Fruit fly (Drosophila melanogaster) whole organism, pupa: ENCODE data around the gene CG31784.

Experiments
- CG14655 ChIP-seq: fragments of 200-800 bp; sonication (Bioruptor generic); optimal IDR thresholded peaks from 3 replicates; lab custom pipeline; 2017; ENCODE audit warnings: mild to moderate bottlenecking, missing biosample characterization, missing genetic modification reagents, missing genetic modification characterization
- CG15710 ChIP-seq: fragments of 200-800 bp; sonication (Bioruptor generic); optimal IDR thresholded peaks from 2 replicates; lab custom pipeline; 2018; ENCODE audit warnings: missing biosample characterization, mild to moderate bottlenecking, missing genetic modification characterization, moderate library complexity
- CG17806 ChIP-seq: fragments of 200-800 bp; sonication (Bioruptor generic); optimal IDR thresholded peaks from 2 replicates; lab custom pipeline; 2018; ENCODE audit warnings: missing biosample characterization, mild to moderate bottlenecking, missing genetic modification characterization, moderate library complexity
- CG8159 ChIP-seq: fragments of 200-800 bp; sonication (Bioruptor generic); optimal IDR thresholded peaks from 3 replicates; lab custom pipeline; 2018; ENCODE audit warnings: missing biosample characterization, mild to moderate bottlenecking, missing genetic modification characterization, moderate library complexity
- CG8301 ChIP-seq: fragments of 200-800 bp; sonication (Bioruptor generic); optimal IDR thresholded peaks from 2 replicates; lab custom pipeline; 2018; ENCODE audit warnings: missing biosample characterization, mild to moderate bottlenecking, missing genetic modification characterization
- CG9948 ChIP-seq: fragments of 200-800 bp; sonication (Bioruptor generic); optimal IDR thresholded peaks from 2 replicates; lab custom pipeline; 2018; ENCODE audit warnings: missing biosample characterization, mild to moderate bottlenecking, missing genetic modification characterization, moderate library complexity
- Pif1A ChIP-seq: fragments of 200-800 bp; sonication (Bioruptor generic); optimal IDR thresholded peaks from 3 replicates; lab custom pipeline; 2016; ENCODE audit warnings: missing biosample characterization, missing genetic modification characterization
- gl ChIP-seq: fragments of 200-800 bp; sonication (Bioruptor generic); optimal IDR thresholded peaks from 2 replicates; lab custom pipeline; 2018; ENCODE audit warnings: missing biosample characterization, mild to moderate bottlenecking, missing genetic modification characterization
- rn ChIP-seq: fragments of 200-800 bp; sonication (Bioruptor generic); IDR thresholded peaks from 2 replicates; pipeline ENCODE4 v1.3.6; 2022; ENCODE audit warnings: missing biosample characterization, missing genetic modification characterization

- TF ChIP-seq Pif1A (no peak), CG8159 (no peak), CG15710 (tag; lab: Kevin White, UChicago) (no peak), CG17806 (tag; lab: Kevin White, UChicago) (no peak), rn (GFP tag; lab: Robert Waterston, UW) (no peak), gl (tag; lab: Kevin White, UChicago) (no peak), CG8301 (tag; lab: Kevin White, UChicago) (no peak), CG9948 (tag; lab: Kevin White, UChicago) (no peak), CG14655 (GFP tag; lab: Kevin White, UChicago) (no peak)
Observed at dm6 chr2L:17173181-17173580, 47.4 kb upstream of the CG31784 start, which contains the start of gene CG34169.
